Worm (Caenorhabditis elegans) whole organism, L4 larva: ENCODE measurements around the gene txt-4.

Experiments
- R02D3.7 ChIP-seq: fragments of 150-350 bp; sonication (generic microtip); optimal IDR thresholded peaks from 3 replicates; lab custom pipeline; 2014; ENCODE audit warnings: missing biosample characterization, missing genetic modification characterization
- egl-27 ChIP-seq: sonication (generic microtip); optimal IDR thresholded peaks from 3 replicates; lab custom pipeline; 2017; ENCODE audit warnings: missing biosample characterization, missing genetic modification reagents, missing genetic modification characterization
- fos-1 ChIP-seq: fragments of 150-350 bp; optimal IDR thresholded peaks from 2 replicates; lab custom pipeline; 2014; ENCODE audit warnings: missing biosample characterization, missing genetic modification characterization
- lin-15B ChIP-seq: fragments of 150-350 bp; sonication (generic microtip); optimal IDR thresholded peaks from 3 replicates; lab custom pipeline; 2014; ENCODE audit warnings: missing biosample characterization, missing genetic modification characterization
- lir-3 ChIP-seq: sonication (generic microtip); optimal IDR thresholded peaks from 2 replicates; lab custom pipeline; 2016; ENCODE audit warnings: mild to moderate bottlenecking, missing genetic modification characterization, missing compliant biosample characterization
- nhr-11 ChIP-seq: fragments of 150-350 bp; optimal IDR thresholded peaks from 2 replicates; lab custom pipeline; 2014; ENCODE audit warnings: missing biosample characterization, missing genetic modification characterization
- unc-39 ChIP-seq: sonication (generic microtip); optimal IDR thresholded peaks from 2 replicates; lab custom pipeline; 2017; ENCODE audit warnings: missing biosample characterization, missing genetic modification characterization
- zfp-2 ChIP-seq: sonication (generic microtip); optimal IDR thresholded peaks from 2 replicates; lab custom pipeline; 2016; ENCODE audit warnings: mild to moderate bottlenecking, missing genetic modification characterization, missing compliant biosample characterization
- zip-2 ChIP-seq: fragments of 150-350 bp; optimal IDR thresholded peaks from 2 replicates; lab custom pipeline; 2014; ENCODE audit warnings: missing biosample characterization, missing genetic modification characterization
- ztf-11 ChIP-seq: fragments of 150-350 bp; optimal IDR thresholded peaks from 2 replicates; lab custom pipeline; 2014; ENCODE audit warnings: missing biosample characterization, missing genetic modification characterization

DNA sequence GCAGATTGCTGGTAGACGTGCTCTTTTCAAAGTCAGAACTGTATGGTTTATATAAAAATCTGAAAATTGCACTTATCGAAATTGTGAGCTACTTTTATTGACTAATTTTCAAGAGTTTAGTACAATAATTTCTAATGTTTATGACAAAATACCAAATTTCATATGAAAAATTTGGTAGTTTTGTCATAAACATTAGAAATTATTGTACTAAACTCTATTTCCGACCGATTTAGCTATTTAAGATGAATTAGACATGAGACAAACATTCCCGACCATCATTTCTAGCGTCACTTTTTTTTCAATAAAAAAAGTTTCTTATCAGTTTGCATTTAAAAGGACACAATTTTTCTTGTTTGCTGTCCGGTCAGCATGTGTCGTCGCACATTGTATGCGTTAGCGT is 40.2 kb downstream of the txt-4 start, which contains the start of gene tag-244:
- no peak for TF ChIP-seq ztf-11 (tag; lab: Kevin White, UChicago)
- TF ChIP-seq zip-2 (tag; lab: Kevin White, UChicago), result no peak
- no peak for TF ChIP-seq egl-27 (tag; lab: Kevin White, UChicago)
- no peak for TF ChIP-seq lir-3 (tag; lab: Kevin White, UChicago)
- no peak for TF ChIP-seq nhr-11
- TF ChIP-seq fos-1 (tag; lab: Kevin White, UChicago), result no peak
- TF ChIP-seq R02D3.7 (tag; lab: Kevin White, UChicago), result no peak
- TF ChIP-seq zfp-2 (tag; lab: Kevin White, UChicago), result no peak
- no peak for TF ChIP-seq lin-15B (tag; lab: Kevin White, UChicago)
- no peak for TF ChIP-seq unc-39 (tag; lab: Kevin White, UChicago)
